Fruit fly (Drosophila melanogaster): ENCODE results near the gene cad.

The cad gene

dm6 chr2L:20807617-20808509 lies 37.3 kb downstream of the cad start (continued):
- TF ChIP-seq Xbp1 (GFP tag; optimal IDR thresholded peaks at IDR 0.05) (peak; percentile 13), dmrt99B (tag; optimal IDR thresholded peaks at IDR 0.05) (peak; percentile 70), CG6791 (GFP tag; IDR thresholded peaks at IDR 0.05; ENCODE audit: partially characterized antibody) (no peak), D19B (GFP tag; optimal IDR thresholded peaks at IDR 0.05) (peak; percentile 42), sima (GFP tag; optimal IDR thresholded peaks at IDR 0.05) (no peak), CG10979 (tag; optimal IDR thresholded peaks at IDR 0.05) (peak; percentile 50), dati (GFP tag; IDR thresholded peaks at IDR 0.05) (no peak), gfzf (GFP tag; optimal IDR thresholded peaks at IDR 0.05) (no peak), sob (GFP tag; IDR thresholded peaks at IDR 0.05) (peak; percentile 52), CG12391 (tag; optimal IDR thresholded peaks at IDR 0.05) (peak; percentile 51), CG13894 (tag; optimal IDR thresholded peaks at IDR 0.05) (peak; percentile 49), ap (GFP tag; IDR thresholded peaks at IDR 0.05) (no peak), usp (GFP tag; optimal IDR thresholded peaks at IDR 0.05) (no peak), CrebB (tag; optimal IDR thresholded peaks at IDR 0.05) (no peak), Nf-YA (GFP tag; IDR thresholded peaks at IDR 0.05) (no peak), nmo (GFP tag; optimal IDR thresholded peaks at IDR 0.05) (peak; percentile 29), CG3281 (GFP tag; optimal IDR thresholded peaks at IDR 0.05) (peak; percentile 61), CG1832 (GFP tag; optimal IDR thresholded peaks at IDR 0.05) (no peak), pnt (GFP tag; optimal IDR thresholded peaks at IDR 0.05) (no peak), kah (GFP tag; optimal IDR thresholded peaks at IDR 0.05) (no peak), Bteb2 (GFP tag; optimal IDR thresholded peaks at IDR 0.05) (peak; percentile 28), Vsx1 (GFP tag; optimal IDR thresholded peaks at IDR 0.05) (peak; percentile 54), ind (GFP tag; optimal IDR thresholded peaks at IDR 0.05) (peak; percentile 34), HLHmδ (GFP tag; optimal IDR thresholded peaks at IDR 0.05) (no peak), p53 (GFP tag; optimal IDR thresholded peaks at IDR 0.05) (no peak), Chrac-16 (GFP tag; optimal IDR thresholded peaks at IDR 0.05) (no peak), C15 (GFP tag; IDR thresholded peaks at IDR 0.05) (no peak), repo (GFP tag; optimal IDR thresholded peaks at IDR 0.05) (no peak), zfh2 (GFP tag; optimal IDR thresholded peaks at IDR 0.05) (no peak), Meics (GFP tag; optimal IDR thresholded peaks at IDR 0.05) (peak; percentile 62), Hr39 (optimal IDR thresholded peaks at IDR 0.05) (no peak), CG2116 (GFP tag; optimal IDR thresholded peaks at IDR 0.05) (no peak), dan (GFP tag; IDR thresholded peaks at IDR 0.05) (no peak), CG12155 (GFP tag; optimal IDR thresholded peaks at IDR 0.05) (peak; percentile 18)

- TF ChIP-seq Trl (optimal IDR thresholded peaks at IDR 0.05) (peak in 1 of 2 experiments; percentile 1), Trl (GFP tag; optimal IDR thresholded peaks at IDR 0.05) (no peak), abd-A (tag; optimal IDR thresholded peaks at IDR 0.05) (peak; percentile 67), scrt (GFP tag; optimal IDR thresholded peaks at IDR 0.05) (peak; percentile 96), pros (GFP tag; optimal IDR thresholded peaks at IDR 0.05) (peak; percentile 76), MBD-R2 (GFP tag; IDR thresholded peaks at IDR 0.05) (no peak; the same call in 1 of the 2 replicates), CG31224 (GFP tag; IDR thresholded peaks at IDR 0.05) (peak; percentile 95), Ets65A (GFP tag) (peak; percentile 37), CG7556 (GFP tag; optimal IDR thresholded peaks at IDR 0.05) (peak; percentile 74), bbx (GFP tag; IDR thresholded peaks at IDR 0.05; ENCODE audit: partially characterized antibody) (0 out of 2 replicates have a peak, but pooled peaks have one; percentile 8), CG13894 (tag; optimal IDR thresholded peaks at IDR 0.05) (peak; percentile 94), CG32767 (GFP tag; IDR thresholded peaks at IDR 0.05) (no peak), al (GFP tag; IDR thresholded peaks at IDR 0.05) (no peak), Med (GFP tag) (peak; percentile 45), CG16813 (GFP tag; IDR thresholded peaks at IDR 0.05; ENCODE audit: partially characterized antibody) (no peak), CG9932 (GFP tag; IDR thresholded peaks at IDR 0.05) (peak; percentile 18; the same call in 1 of the 2 replicates), mld (GFP tag; IDR thresholded peaks at IDR 0.05; ENCODE audit: partially characterized antibody) (0 out of 3 replicates have a peak, but pooled peaks have one; percentile 17)
Observed at dm6 chr2L:20808510-20809195, 38.1 kb downstream of the cad start.

Measured in whole organism, embryonic.